Worm (Caenorhabditis elegans): ENCODE results near the gene rgs-6.
A peak's percentile ranks its signal among the peaks of the same experiment; 100 is the strongest.

rgs-6 gene

ce11 chrX:5763904-5764303 lies 30.3 kb upstream of the rgs-6 start (continued):
- no peak for TF ChIP-seq attf-3 (GFP tag; conservative IDR thresholded peaks at IDR 0.05)
- no peak for TF ChIP-seq B0019.2 (GFP tag; conservative IDR thresholded peaks at IDR 0.05)

ce11 chrX:5763292-5763691 lies 29.7 kb upstream of the rgs-6 start, which contains the start of gene tag-294:
Gene tag-294 (minus strand): TSS chrX:5763392.
- TF ChIP-seq ztf-25 (GFP tag; IDR thresholded peaks at IDR 0.05) = no peak
- no peak for TF ChIP-seq xnd-1 (tag; optimal IDR thresholded peaks at IDR 0.05)
- no peak for TF ChIP-seq pbrm-1 (GFP tag; IDR thresholded peaks at IDR 0.05)
- TF ChIP-seq ceh-27 (GFP tag; optimal IDR thresholded peaks at IDR 0.05) = no peak
- no peak for TF ChIP-seq zfh-2 (GFP tag; conservative IDR thresholded peaks at IDR 0.05)
- no peak for TF ChIP-seq F37B4.10 (GFP tag; IDR thresholded peaks at IDR 0.05)
- TF ChIP-seq hlh-12 (tag; optimal IDR thresholded peaks at IDR 0.05) = no peak
- TF ChIP-seq F57C9.4 (tag; optimal IDR thresholded peaks at IDR 0.05) = no peak
- TF ChIP-seq gei-17 (GFP tag; optimal IDR thresholded peaks at IDR 0.05) = no peak
- TF ChIP-seq atf-7 (tag; optimal IDR thresholded peaks at IDR 0.05) = no peak
- no peak for TF ChIP-seq chd-7 (tag; optimal IDR thresholded peaks at IDR 0.05)
- no peak for TF ChIP-seq ztf-3 (GFP tag; optimal IDR thresholded peaks at IDR 0.05)
- TF ChIP-seq hrde-1 (tag; optimal IDR thresholded peaks at IDR 0.05; ENCODE audit: borderline replicate concordance) = no peak
- TF ChIP-seq fkh-3 (tag; optimal IDR thresholded peaks at IDR 0.05) = no peak

DNA sequence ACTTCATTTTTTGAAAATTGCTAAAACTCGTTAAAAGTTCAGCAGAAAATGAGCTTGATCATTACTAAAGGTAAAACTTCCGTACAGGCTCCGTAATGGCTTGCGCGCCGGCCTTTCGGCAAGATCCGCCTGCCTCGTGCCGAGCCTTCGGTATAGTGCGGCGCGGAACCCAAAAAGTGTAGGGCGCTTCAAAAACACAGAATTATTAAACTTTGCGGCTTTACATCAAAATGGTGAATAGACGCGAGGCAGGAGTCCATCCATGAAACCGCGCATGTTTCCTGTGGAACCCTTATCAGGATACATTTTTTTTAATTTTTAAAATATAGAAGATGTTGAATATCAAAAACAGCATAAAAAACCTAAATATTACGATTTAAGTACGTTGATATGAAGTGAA lies 19.6 kb upstream of the rgs-6 start:
- TF ChIP-seq rpc-1 (optimal IDR thresholded peaks at IDR 0.05) (peak; percentile 50), rpc-1 (tag; optimal IDR thresholded peaks at IDR 0.05) (peak; percentile 72), egl-44 (GFP tag; IDR thresholded peaks at IDR 0.05) (no peak), B0336.3 (GFP tag; IDR thresholded peaks at IDR 0.05) (no peak), attf-5 (GFP tag; optimal IDR thresholded peaks at IDR 0.05) (no peak), nhr-90 (tag; optimal IDR thresholded peaks at IDR 0.05) (no peak), mcd-1 (GFP tag; IDR thresholded peaks at IDR 0.05) (no peak), F49E8.2 (tag; optimal IDR thresholded peaks at IDR 0.05; ENCODE audit: insufficient read depth) (no peak), snpc-3.4 (tag; optimal IDR thresholded peaks at IDR 0.05) (peak; percentile 41), lsy-27 (tag; optimal IDR thresholded peaks at IDR 0.05; ENCODE audit: borderline replicate concordance, insufficient read depth) (no peak), rcor-1 (GFP tag; IDR thresholded peaks at IDR 0.05) (no peak), ceh-27 (GFP tag; optimal IDR thresholded peaks at IDR 0.05) (no peak), lin-26 (GFP tag; IDR thresholded peaks at IDR 0.05) (no peak), rec-8 (tag; optimal IDR thresholded peaks at IDR 0.05) (no peak), ztf-22 (GFP tag; optimal IDR thresholded peaks at IDR 0.05) (no peak), lag-1 (GFP tag; IDR thresholded peaks at IDR 0.05) (no peak), snpc-1.1 (tag; optimal IDR thresholded peaks at IDR 0.05; ENCODE audit: insufficient read depth) (peak; percentile 81), F57A8.1 (GFP tag; optimal IDR thresholded peaks at IDR 0.05) (no peak), dpff-1 (tag; optimal IDR thresholded peaks at IDR 0.05) (no peak), sdz-38 (tag; optimal IDR thresholded peaks at IDR 0.05) (no peak), snpc-1.3 (tag; optimal IDR thresholded peaks at IDR 0.05; ENCODE audit: insufficient read depth) (no peak), lin-35 (GFP tag; optimal IDR thresholded peaks at IDR 0.05) (no peak), ceh-100 (GFP tag; IDR thresholded peaks at IDR 0.05) (no peak), hmg-1.2 (GFP tag; IDR thresholded peaks at IDR 0.05) (peak; percentile 76), atf-7 (tag; optimal IDR thresholded peaks at IDR 0.05) (no peak), F57C9.4 (tag; optimal IDR thresholded peaks at IDR 0.05) (no peak), B0019.2 (GFP tag; conservative IDR thresholded peaks at IDR 0.05) (no peak), ztf-25 (GFP tag; IDR thresholded peaks at IDR 0.05) (no peak), lsl-1 (GFP tag; optimal IDR thresholded peaks at IDR 0.05) (no peak), F10E7.11 (tag; optimal IDR thresholded peaks at IDR 0.05) (no peak), snpc-4 (GFP tag; optimal IDR thresholded peaks at IDR 0.05) (peak; percentile 73), snpc-4 (tag; optimal IDR thresholded peaks at IDR 0.05) (peak in 3 of 4 experiments; percentile 23 to 92 (median 91)), die-1 (tag; optimal IDR thresholded peaks at IDR 0.05) (no peak), madf-6 (GFP tag; IDR thresholded peaks at IDR 0.05) (no peak)

Measured in whole organism, young adult.